Worm (Caenorhabditis elegans) whole organism, L3 larva: ENCODE data around the gene cpn-2.
A peak's percentile ranks its signal among the peaks of the same experiment; 100 is the strongest.

ENCODE experiments used
- R02D3.7 ChIP-seq: fragments of 150-350 bp; optimal IDR thresholded peaks from 2 replicates; lab custom pipeline; 2014; ENCODE audit warnings: missing biosample characterization, missing genetic modification characterization
- ZK546.5 ChIP-seq: sonication (generic microtip); optimal IDR thresholded peaks from 2 replicates; lab custom pipeline; 2017; ENCODE audit warnings: missing biosample characterization, missing genetic modification characterization
- ceh-16 ChIP-seq: sonication (generic microtip); optimal IDR thresholded peaks from 2 replicates; lab custom pipeline; 2017; ENCODE audit warnings: missing biosample characterization, missing genetic modification characterization
- daf-12 ChIP-seq: fragments of 150-350 bp; optimal IDR thresholded peaks from 2 replicates; lab custom pipeline; 2014; ENCODE audit warnings: missing biosample characterization, missing genetic modification reagents, missing genetic modification characterization
- egl-27 ChIP-seq: sonication (generic microtip); optimal IDR thresholded peaks from 4 replicates; lab custom pipeline; 2017; ENCODE audit warnings: missing biosample characterization, missing genetic modification reagents, missing genetic modification characterization
- egl-5 ChIP-seq: fragments of 150-350 bp; optimal IDR thresholded peaks from 2 replicates; lab custom pipeline; 2017; ENCODE audit warnings: missing biosample characterization, missing genetic modification reagents, missing genetic modification characterization, inconsistent platforms
- elt-2 ChIP-seq: sonication (generic microtip); optimal IDR thresholded peaks from 2 replicates; lab custom pipeline; 2016; ENCODE audit warnings: missing genetic modification reagents, mild to moderate bottlenecking, missing genetic modification characterization, missing compliant biosample characterization
- eor-1 ChIP-seq, 2 experiments: fragments of 150-350 bp; optimal IDR thresholded peaks; 2 replicates each; lab custom pipeline; 2014 to 2018; ENCODE audit warnings: missing biosample characterization in 2 of 2, missing genetic modification characterization in 2 of 2
- fkh-10 ChIP-seq: sonication (generic microtip); optimal IDR thresholded peaks from 2 replicates; lab custom pipeline; 2017; ENCODE audit warnings: missing biosample characterization, missing genetic modification reagents, missing genetic modification characterization
- fos-1 ChIP-seq: fragments of 150-350 bp; optimal IDR thresholded peaks from 2 replicates; lab custom pipeline; 2014; ENCODE audit warnings: missing biosample characterization, missing genetic modification characterization
- hmg-11 ChIP-seq: sonication (generic microtip); optimal IDR thresholded peaks from 2 replicates; lab custom pipeline; 2016; ENCODE audit warnings: missing genetic modification characterization, missing compliant biosample characterization
- jun-1 ChIP-seq: fragments of 150-350 bp; optimal IDR thresholded peaks from 2 replicates; lab custom pipeline; 2014; ENCODE audit warnings: missing biosample characterization, missing genetic modification reagents, missing genetic modification characterization
- lin-15B ChIP-seq: fragments of 150-350 bp; optimal IDR thresholded peaks from 2 replicates; lab custom pipeline; 2014; ENCODE audit warnings: missing biosample characterization, missing genetic modification characterization
- lin-39 ChIP-seq: fragments of 150-350 bp; optimal IDR thresholded peaks from 2 replicates; lab custom pipeline; 2018; ENCODE audit warnings: missing biosample characterization, missing genetic modification reagents, missing genetic modification characterization
- lsy-12 ChIP-seq: sonication (generic microtip); optimal IDR thresholded peaks from 2 replicates; lab custom pipeline; 2016; ENCODE audit warnings: mild to moderate bottlenecking, missing genetic modification characterization, missing compliant biosample characterization
- mml-1 ChIP-seq: fragments of 150-350 bp; sonication (generic microtip); optimal IDR thresholded peaks from 3 replicates; lab custom pipeline; 2014; ENCODE audit warnings: missing biosample characterization, missing genetic modification characterization
- nfya-1 ChIP-seq: sonication (generic microtip); optimal IDR thresholded peaks from 2 replicates; lab custom pipeline; 2017; ENCODE audit warnings: missing genetic modification characterization, mild to moderate bottlenecking, missing compliant biosample characterization, antibody characterized with exemption, moderate library complexity; ENCODE audit not compliant: insufficient read depth
- nhr-11 ChIP-seq: fragments of 150-350 bp; optimal IDR thresholded peaks from 2 replicates; lab custom pipeline; 2014; ENCODE audit warnings: missing biosample characterization, missing genetic modification characterization
- nhr-12 ChIP-seq: fragments of 150-350 bp; optimal IDR thresholded peaks from 2 replicates; lab custom pipeline; 2014; ENCODE audit warnings: missing biosample characterization, missing genetic modification characterization
- nhr-23 ChIP-seq: fragments of 150-350 bp; optimal IDR thresholded peaks from 2 replicates; lab custom pipeline; 2014; ENCODE audit warnings: missing biosample characterization, missing genetic modification reagents, missing genetic modification characterization
- nhr-237 ChIP-seq: fragments of 150-350 bp; optimal IDR thresholded peaks from 2 replicates; lab custom pipeline; 2014; ENCODE audit warnings: missing biosample characterization, missing genetic modification characterization
- nhr-43 ChIP-seq: sonication (generic microtip); optimal IDR thresholded peaks from 2 replicates; lab custom pipeline; 2016; ENCODE audit warnings: mild to moderate bottlenecking, missing genetic modification characterization, missing compliant biosample characterization; ENCODE audit not compliant: poor library complexity, severe bottlenecking
- nhr-67 ChIP-seq: fragments of 150-350 bp; optimal IDR thresholded peaks from 2 replicates; lab custom pipeline; 2014; ENCODE audit warnings: missing biosample characterization, missing genetic modification characterization
- nhr-77 ChIP-seq: fragments of 150-350 bp; optimal IDR thresholded peaks from 2 replicates; lab custom pipeline; 2014; ENCODE audit warnings: missing biosample characterization, missing genetic modification characterization
- pha-4 ChIP-seq: fragments of 150-350 bp; optimal IDR thresholded peaks from 2 replicates; lab custom pipeline; 2014; ENCODE audit warnings: missing biosample characterization, missing genetic modification reagents, missing genetic modification characterization
- skn-1 ChIP-seq: fragments of 150-350 bp; optimal IDR thresholded peaks from 2 replicates; lab custom pipeline; 2014; ENCODE audit warnings: missing biosample characterization, missing genetic modification characterization
- unc-62 ChIP-seq: fragments of 150-350 bp; sonication (generic microtip); optimal IDR thresholded peaks from 4 replicates; lab custom pipeline; 2014; ENCODE audit warnings: missing biosample characterization, missing genetic modification reagents, missing genetic modification characterization
- zag-1 ChIP-seq: fragments of 150-350 bp; optimal IDR thresholded peaks from 2 replicates; lab custom pipeline; 2014; ENCODE audit warnings: missing biosample characterization, missing genetic modification characterization
- ztf-4 ChIP-seq: fragments of 150-350 bp; optimal IDR thresholded peaks from 2 replicates; lab custom pipeline; 2014; ENCODE audit warnings: missing biosample characterization, missing genetic modification characterization

cpn-2 gene

ce11 chrII:341282-341681, 3.7 kb downstream of the cpn-2 start:
- TF ChIP-seq daf-12 (tag; lab: Kevin White, UChicago) (no peak), mml-1 (no peak), nfya-1 (tag; lab: Kevin White, UChicago) (peak; percentile 97)

- TF ChIP-seq nhr-67 (tag; lab: Kevin White, UChicago) (no peak), hmg-11 (tag; lab: Kevin White, UChicago) (peak; percentile 77), pha-4 (tag; lab: Kevin White, UChicago) (peak; percentile 37), lin-15B (tag; lab: Kevin White, UChicago) (peak; percentile 28), egl-5 (tag; lab: Kevin White, UChicago) (peak; percentile 14), ceh-16 (tag; lab: Kevin White, UChicago) (no peak), nfya-1 (tag; lab: Kevin White, UChicago) (peak; percentile 55), ztf-4 (no peak), elt-2 (no peak), fos-1 (tag; lab: Kevin White, UChicago) (no peak)
These were observed 10.2 kb downstream of the cpn-2 start, which contains the start of gene D1069.3 for ce11 chrII:347734-348133. D1069.3 (minus strand) TSS chrII:347891.

DNA sequence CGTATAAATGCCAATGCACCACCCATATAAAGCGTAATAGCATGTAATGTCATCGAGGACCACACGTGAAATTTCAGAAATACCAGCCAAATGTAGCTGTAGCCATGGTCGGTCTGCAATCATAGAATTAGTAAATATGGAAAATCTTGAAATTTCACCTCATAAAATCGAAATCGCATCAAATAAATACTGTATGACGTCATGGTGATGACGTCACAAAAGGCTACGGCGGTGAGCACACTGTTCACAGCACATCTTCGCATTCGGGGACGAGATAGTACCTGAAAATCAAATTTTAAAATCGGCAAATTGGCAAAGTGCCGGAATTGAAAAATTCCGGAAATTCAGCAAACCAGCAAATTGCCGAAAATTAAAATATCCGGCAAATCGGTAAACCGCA, 12.2 kb downstream of the cpn-2 start:
- TF ChIP-seq mml-1 (no peak), skn-1 (tag; lab: Kevin White, UChicago) (no peak), ztf-4 (no peak)
- TF ChIP-seq, all 47 proteins: peak for 0

DNA sequence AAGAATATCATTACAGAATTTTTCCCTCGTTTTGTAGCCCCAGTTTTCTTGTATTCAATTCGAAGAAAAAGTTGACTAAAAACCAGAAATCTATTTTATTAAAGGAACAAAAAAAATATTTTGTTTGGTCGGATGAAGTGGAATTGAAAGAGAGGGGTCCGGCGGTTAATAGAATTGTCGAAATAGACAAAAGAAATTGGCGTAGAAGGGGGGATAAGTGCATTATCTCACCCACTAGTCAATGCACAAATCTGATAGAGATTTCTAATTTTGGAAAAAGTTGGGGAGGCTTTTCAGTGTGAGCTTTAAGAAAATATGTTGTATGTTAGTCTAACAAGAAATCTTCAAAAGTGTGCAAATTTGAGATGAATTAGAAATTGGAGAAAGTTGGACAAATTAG, 16.9 kb downstream of the cpn-2 start:
- no peak for TF ChIP-seq pha-4 (tag; lab: Kevin White, UChicago)
- no peak for TF ChIP-seq nhr-67 (tag; lab: Kevin White, UChicago)
- TF ChIP-seq lin-15B (tag; lab: Kevin White, UChicago): no peak
- no peak for TF ChIP-seq hmg-11 (tag; lab: Kevin White, UChicago)
- no peak for TF ChIP-seq nhr-11
- TF ChIP-seq unc-62 (GFP tag; lab: Kevin White, UChicago): no peak
- TF ChIP-seq R02D3.7: no peak
- no peak for TF ChIP-seq jun-1
- no peak for TF ChIP-seq elt-2
- no peak for TF ChIP-seq egl-27 (tag; lab: Kevin White, UChicago)
- TF ChIP-seq egl-5 (tag; lab: Kevin White, UChicago): no peak
- no peak for TF ChIP-seq lin-39 (tag; lab: Kevin White, UChicago)
- no peak for TF ChIP-seq lsy-12 (tag; lab: Kevin White, UChicago)
- no peak for TF ChIP-seq nhr-23 (tag; lab: Kevin White, UChicago)

DNA sequence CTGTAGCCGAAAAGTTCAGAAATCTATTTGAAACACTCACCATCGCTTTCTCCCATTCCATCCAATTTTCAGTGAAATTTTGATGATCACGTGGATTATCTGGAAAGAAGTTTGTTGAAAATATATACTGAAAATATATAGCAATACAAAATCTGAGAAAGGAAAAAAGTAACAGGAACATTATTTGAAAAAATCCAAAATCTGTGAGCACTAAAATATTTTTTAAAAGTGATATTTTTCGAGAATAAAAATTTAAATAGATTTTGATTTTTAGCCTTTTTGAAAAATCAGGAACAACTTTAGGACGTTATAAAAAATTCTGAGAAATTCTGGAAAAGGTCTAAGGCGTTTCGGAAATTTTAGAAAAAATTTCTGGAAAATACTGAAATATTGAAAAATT, 19.4 kb downstream of the cpn-2 start, which contains the start of gene dmsr-4:
Gene dmsr-4, minus strand, starts transcription at position 101 of the 400 bp plus-strand sequence.
- no peak for TF ChIP-seq lin-15B (tag; lab: Kevin White, UChicago)
- TF ChIP-seq nhr-12 (tag; lab: Kevin White, UChicago): no peak
- TF ChIP-seq eor-1 (tag; optimal IDR thresholded peaks at IDR 0.05; lab: Kevin White, UChicago): no peak
- no peak for TF ChIP-seq unc-62 (GFP tag; lab: Kevin White, UChicago)
- TF ChIP-seq nhr-43 (tag; lab: Kevin White, UChicago): no peak
- TF ChIP-seq egl-27 (tag; lab: Kevin White, UChicago): no peak
- no peak for TF ChIP-seq fkh-10
- TF ChIP-seq ZK546.5 (tag; lab: Kevin White, UChicago): no peak
- no peak for TF ChIP-seq nhr-11
- TF ChIP-seq, all 47 proteins: peak for 0

- no peak for TF ChIP-seq zag-1 (tag; lab: Kevin White, UChicago)
- TF ChIP-seq nhr-237 (tag; lab: Kevin White, UChicago): no peak
These were observed 29.9 kb downstream of the cpn-2 start, which contains the start of gene ptr-3 for ce11 chrII:367455-367854. ptr-3 (minus strand) TSS chrII:367555.

DNA sequence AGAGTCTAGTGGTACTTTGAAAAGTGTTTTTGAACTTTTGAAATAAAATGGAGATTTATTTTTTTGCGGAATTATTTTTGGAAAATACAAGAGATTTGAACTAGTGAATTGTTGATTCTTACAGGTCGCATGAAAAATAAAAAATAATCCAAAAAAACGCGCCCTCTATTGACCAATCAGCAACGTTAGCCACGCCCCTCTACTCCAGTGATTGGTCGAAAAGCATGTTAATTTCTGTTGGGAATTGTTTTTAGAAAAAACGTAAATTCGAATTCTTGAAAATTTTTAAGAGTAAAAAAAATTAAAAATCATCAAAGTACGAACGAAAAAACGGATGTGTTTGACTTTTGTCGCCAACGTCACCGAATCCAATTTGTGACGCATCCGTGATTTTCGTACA, 32.8 kb downstream of the cpn-2 start:
- TF ChIP-seq nfya-1 (tag; lab: Kevin White, UChicago) (peak; percentile 62), nhr-77 (tag; lab: Kevin White, UChicago) (no peak)
